Fruit fly (Drosophila melanogaster) whole organism, wandering third instar larva: Measurements from ENCODE around the gene Rim.

ENCODE experiments used
- Abd-B ChIP-seq: fragments of >200 bp; optimal IDR thresholded peaks from 2 replicates; lab custom pipeline; 2017; ENCODE audit warnings: missing biosample characterization, missing genetic modification characterization
- Dfd ChIP-seq: fragments of >200 bp; optimal IDR thresholded peaks from 2 replicates; lab custom pipeline; 2017; ENCODE audit warnings: missing biosample characterization, missing genetic modification characterization
- GATAd ChIP-seq: sonication (Bioruptor generic); optimal IDR thresholded peaks from 2 replicates; lab custom pipeline; 2016; ENCODE audit warnings: missing biosample characterization, missing genetic modification characterization
- HLH106 ChIP-seq: fragments of 200-800 bp; optimal IDR thresholded peaks from 3 replicates; lab custom pipeline; 2019; ENCODE audit warnings: missing biosample characterization, mild to moderate bottlenecking, missing genetic modification characterization, moderate library complexity
- Hnf4 ChIP-seq: fragments of 200-800 bp; sonication (Bioruptor generic); optimal IDR thresholded peaks from 2 replicates; lab custom pipeline; 2016; ENCODE audit warnings: missing biosample characterization, mild to moderate bottlenecking, missing genetic modification characterization
- Hr78 ChIP-seq: fragments of >200 bp; optimal IDR thresholded peaks from 2 replicates; lab custom pipeline; 2017; ENCODE audit warnings: missing biosample characterization, missing genetic modification characterization
- Hr83 ChIP-seq: fragments of 200-300 bp; sonication (Bioruptor generic); optimal IDR thresholded peaks from 2 replicates; lab custom pipeline; 2016; ENCODE audit warnings: missing biosample characterization, mild to moderate bottlenecking, missing genetic modification characterization, moderate library complexity; ENCODE audit not compliant: poor library complexity, severe bottlenecking
- Jra ChIP-seq: sonication (Bioruptor generic); optimal IDR thresholded peaks from 2 replicates; lab custom pipeline; 2016; ENCODE audit warnings: missing biosample characterization, missing genetic modification characterization
- Mio ChIP-seq: sonication (Bioruptor generic); optimal IDR thresholded peaks from 2 replicates; lab custom pipeline; 2016; ENCODE audit warnings: missing biosample characterization, missing genetic modification characterization
- Myc ChIP-seq: fragments of >200 bp; optimal IDR thresholded peaks from 2 replicates; lab custom pipeline; 2017
- N ChIP-seq: fragments of >200 bp; optimal IDR thresholded peaks from 2 replicates; lab custom pipeline; 2018; ENCODE audit warnings: missing biosample characterization, missing external identifiers, missing genetic modification characterization
- OdsH ChIP-seq: fragments of 200-800 bp; sonication (Bioruptor generic); optimal IDR thresholded peaks from 2 replicates; lab custom pipeline; 2016; ENCODE audit warnings: missing biosample characterization, mild to moderate bottlenecking, missing genetic modification characterization
- Rel ChIP-seq, 2 experiments: fragments of 200-800 bp; sonication (Bioruptor generic) in 1 of 2; optimal IDR thresholded peaks; 2 replicates in 1 of 2; 3 replicates in 1 of 2; lab custom pipeline; 2016 to 2019; ENCODE audit warnings: mild to moderate bottlenecking in 2 of 2, missing biosample characterization in 2 of 2, missing genetic modification characterization in 2 of 2, moderate library complexity in 1 of 2
- Sp1 ChIP-seq: fragments of 200-800 bp; sonication (Bioruptor generic); optimal IDR thresholded peaks from 3 replicates; lab custom pipeline; 2019; ENCODE audit warnings: missing biosample characterization, mild to moderate bottlenecking, missing genetic modification characterization, moderate library complexity
- Vsx2 ChIP-seq: fragments of 200-300, 225-300 bp; sonication (Bioruptor generic); optimal IDR thresholded peaks from 2 replicates; lab custom pipeline; 2018; ENCODE audit warnings: missing biosample characterization, missing genetic modification characterization; ENCODE audit not compliant: partially characterized antibody
- brk ChIP-seq: fragments of 200-800 bp; sonication (Bioruptor generic); optimal IDR thresholded peaks from 2 replicates; lab custom pipeline; 2016; ENCODE audit warnings: missing biosample characterization, mild to moderate bottlenecking, missing genetic modification characterization
- dl ChIP-seq, 2 experiments: fragments of 175-275, 200-275 bp in 1 of 2; fragments of 200-275 bp in 1 of 2; sonication (Bioruptor generic); optimal IDR thresholded peaks; lab custom pipeline; 2018; ENCODE audit warnings: mild to moderate bottlenecking in 2 of 2, missing biosample characterization in 2 of 2, missing genetic modification characterization in 2 of 2, moderate library complexity in 2 of 2; ENCODE audit not compliant: partially characterized antibody in 2 of 2, insufficient read depth in 1 of 2
- dmrt93B ChIP-seq: fragments of 200-800 bp; sonication (Bioruptor generic); optimal IDR thresholded peaks from 2 replicates; lab custom pipeline; 2018; ENCODE audit warnings: missing biosample characterization, mild to moderate bottlenecking, missing genetic modification characterization
- ey ChIP-seq: fragments of 200-800 bp; sonication (Bioruptor generic); optimal IDR thresholded peaks from 2 replicates; lab custom pipeline; 2016; ENCODE audit warnings: missing biosample characterization, missing genetic modification characterization
- foxo ChIP-seq, 2 experiments: fragments of 200-800 bp; sonication (Bioruptor generic); optimal IDR thresholded peaks; 2 replicates in 1 of 2; 3 replicates in 1 of 2; lab custom pipeline; 2016 to 2017; ENCODE audit warnings: missing biosample characterization in 2 of 2, missing genetic modification characterization in 2 of 2
- fru ChIP-seq: fragments of 200-800 bp; sonication (Bioruptor generic); optimal IDR thresholded peaks from 3 replicates; lab custom pipeline; 2016; ENCODE audit warnings: missing biosample characterization, mild to moderate bottlenecking, missing genetic modification characterization
- h ChIP-seq: fragments of 200-800 bp; sonication (Bioruptor generic); optimal IDR thresholded peaks from 3 replicates; lab custom pipeline; 2016; ENCODE audit warnings: missing biosample characterization, mild to moderate bottlenecking, missing genetic modification characterization
- lola ChIP-seq: fragments of >200 bp; optimal IDR thresholded peaks from 2 replicates; lab custom pipeline; 2017; ENCODE audit warnings: missing biosample characterization, missing genetic modification characterization
- pan ChIP-seq: fragments of >200 bp; optimal IDR thresholded peaks from 2 replicates; lab custom pipeline; 2017
- psq ChIP-seq: fragments of 200-800 bp; sonication (Bioruptor generic); optimal IDR thresholded peaks from 3 replicates; lab custom pipeline; 2017; ENCODE audit warnings: missing biosample characterization, mild to moderate bottlenecking, missing genetic modification characterization, moderate library complexity
- rgr ChIP-seq: fragments of 200-800 bp; sonication (Bioruptor generic); optimal IDR thresholded peaks from 3 replicates; lab custom pipeline; 2016; ENCODE audit warnings: missing biosample characterization, mild to moderate bottlenecking, missing genetic modification characterization
- sage ChIP-seq: fragments of 200-800 bp; sonication (Bioruptor generic); optimal IDR thresholded peaks from 2 replicates; lab custom pipeline; 2016; ENCODE audit warnings: missing biosample characterization, mild to moderate bottlenecking, missing genetic modification characterization
- sv ChIP-seq: fragments of 200-800 bp; sonication (Bioruptor generic); optimal IDR thresholded peaks from 3 replicates; lab custom pipeline; 2016; ENCODE audit warnings: missing biosample characterization, missing genetic modification characterization
- tai ChIP-seq: sonication (Bioruptor generic); optimal IDR thresholded peaks from 2 replicates; lab custom pipeline; 2016; ENCODE audit warnings: missing biosample characterization, missing genetic modification characterization
- usp ChIP-seq: fragments of >200 bp; optimal IDR thresholded peaks from 2 replicates; lab custom pipeline; 2017; ENCODE audit warnings: missing biosample characterization, missing genetic modification characterization
- woc ChIP-seq: sonication (Bioruptor generic); optimal IDR thresholded peaks from 2 replicates; lab custom pipeline; 2016; ENCODE audit warnings: missing biosample characterization, mild to moderate bottlenecking, missing genetic modification characterization

The Rim gene

DNA sequence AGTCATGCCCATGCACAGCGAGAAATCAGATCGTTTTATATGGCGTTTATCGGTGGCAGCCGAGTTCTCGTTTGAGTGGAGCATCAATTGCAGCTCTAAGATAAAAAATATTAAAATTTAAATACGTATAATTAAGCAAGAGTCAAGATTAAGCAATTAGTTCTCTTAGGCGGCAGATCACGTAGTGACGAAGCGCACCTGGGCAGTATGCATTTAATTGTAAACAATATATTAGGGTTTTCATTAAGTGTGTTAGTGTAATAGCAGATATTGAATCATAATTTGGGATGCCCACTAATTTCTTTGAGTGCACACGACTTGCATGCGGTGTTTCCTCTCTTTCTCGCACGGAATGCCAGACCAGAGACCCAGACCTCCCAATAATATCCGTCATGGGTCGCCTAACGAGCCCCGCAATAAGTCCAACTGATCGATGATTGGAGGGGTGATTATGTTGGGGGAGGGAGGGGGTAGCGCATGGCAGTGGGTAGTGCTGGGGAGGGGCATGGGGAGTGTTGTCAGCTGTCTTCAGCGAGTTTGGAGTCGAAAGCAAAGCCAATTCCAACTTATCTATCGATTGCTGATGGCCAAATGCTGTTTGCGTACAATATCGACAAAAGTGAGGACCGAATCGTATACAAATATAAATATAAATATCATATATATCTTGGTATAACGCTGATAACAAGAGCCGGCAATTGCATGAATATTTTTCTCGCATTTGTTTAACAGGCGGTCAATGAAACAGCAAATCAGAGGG, 33.2 kb upstream of the Rim start:
- TF ChIP-seq OdsH (GFP tag; lab: Kevin White, UChicago) (peak; percentile 35), ey (GFP tag; lab: Kevin White, UChicago) (peak; percentile 1), Hr83 (GFP tag; lab: Kevin White, UChicago) (no peak), Mio (GFP tag; lab: Kevin White, UChicago) (no peak), Abd-B (GFP tag; lab: Kevin White, UChicago) (no peak), psq (GFP tag; lab: Kevin White, UChicago) (peak; percentile 29), HLH106 (peak; percentile 55), rgr (GFP tag; lab: Kevin White, UChicago) (no peak), Sp1 (GFP tag; lab: Kevin White, UChicago) (peak; percentile 37), sv (GFP tag; lab: Kevin White, UChicago) (peak; percentile 40), h (peak; percentile 56), Myc (lab: Kevin White, UChicago) (no peak), Hr78 (GFP tag; lab: Kevin White, UChicago) (no peak), dmrt93B (GFP tag; lab: Kevin White, UChicago) (peak; percentile 56), foxo (GFP tag; optimal IDR thresholded peaks at IDR 0.05; lab: Kevin White, UChicago) (peak in 1 of 2 experiments; percentile 56), fru (GFP tag; lab: Kevin White, UChicago) (peak; percentile 58)

DNA sequence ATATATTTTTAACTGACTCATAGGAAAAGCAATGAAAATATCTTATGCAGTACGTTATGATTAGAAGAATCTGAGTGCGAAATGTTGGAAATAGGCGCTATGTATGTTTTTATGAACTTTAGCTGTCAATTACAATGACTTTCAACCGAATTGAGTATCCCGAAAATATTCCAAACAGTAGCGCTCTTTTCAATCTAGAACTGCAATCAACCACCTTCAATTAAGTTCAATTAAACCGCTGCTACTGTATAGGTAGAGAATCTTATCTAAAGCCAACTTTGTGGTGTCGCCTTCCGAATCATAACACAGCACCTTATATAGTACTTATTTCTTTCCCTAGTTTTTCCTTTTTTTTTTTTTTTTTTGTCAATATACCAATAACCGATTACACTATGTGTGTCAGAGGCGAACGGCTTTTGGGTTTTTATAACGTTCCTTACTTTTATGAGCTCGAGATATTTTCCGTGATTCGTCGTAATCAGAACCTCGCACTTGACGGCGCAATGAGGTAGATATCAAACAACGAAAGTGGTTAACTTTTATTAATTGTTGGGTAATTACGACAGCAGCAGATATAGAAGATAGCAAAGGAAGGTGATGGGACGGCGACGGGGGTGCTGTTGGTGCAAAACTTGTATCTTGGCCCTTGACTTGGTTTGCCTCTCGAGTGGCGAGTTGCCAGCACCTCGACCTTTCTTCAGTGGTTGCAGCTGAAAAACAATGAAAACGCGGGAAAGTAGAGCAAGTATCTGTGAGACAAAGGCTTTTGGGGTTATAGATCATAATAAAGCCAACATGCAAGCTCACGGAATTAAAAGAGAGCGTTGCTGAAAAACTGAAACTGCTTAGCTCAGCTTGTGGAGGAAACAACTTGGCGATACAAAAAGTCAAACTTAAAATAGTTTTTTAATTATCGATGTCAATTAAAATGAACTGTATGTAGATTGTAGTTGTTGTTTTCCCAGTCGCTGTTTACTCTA, 32.1 kb upstream of the Rim start:
- TF ChIP-seq dl (GFP tag; optimal IDR thresholded peaks at IDR 0.05; lab: Kevin White, UChicago; ENCODE audit: insufficient read depth in 1 of 2, partially characterized antibody in 2 of 2) (no peak), Sp1 (GFP tag; lab: Kevin White, UChicago) (no peak), HLH106 (no peak), Jra (GFP tag; lab: Kevin White, UChicago) (no peak)

DNA sequence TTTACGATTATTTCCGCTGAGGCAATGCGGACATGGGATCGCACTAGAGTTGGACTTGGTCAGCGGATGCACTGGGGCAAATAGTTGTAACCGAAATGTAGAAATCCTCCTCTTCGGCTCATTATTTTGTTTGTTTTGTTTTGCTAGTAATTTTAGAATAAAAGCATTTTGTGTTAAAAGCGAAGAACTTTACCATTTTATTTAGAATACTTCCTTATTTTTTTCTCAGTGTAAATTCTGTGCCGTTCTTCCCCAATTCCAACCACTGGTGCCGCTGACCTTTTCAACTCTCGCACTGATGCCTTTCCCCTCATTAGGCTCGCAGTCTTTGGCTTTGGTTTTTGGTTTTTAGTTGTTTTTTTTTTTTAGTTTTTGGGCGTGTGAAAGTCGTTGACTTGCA, 29.9 kb upstream of the Rim start:
- TF ChIP-seq woc (GFP tag; lab: Kevin White, UChicago) (peak; percentile 11), usp (GFP tag; lab: Kevin White, UChicago) (no peak), foxo (GFP tag; optimal IDR thresholded peaks at IDR 0.05; lab: Kevin White, UChicago) (peak in 1 of 2 experiments; percentile 51), fru (GFP tag; lab: Kevin White, UChicago) (peak; percentile 44), OdsH (GFP tag; lab: Kevin White, UChicago) (no peak), h (peak; percentile 39)

DNA sequence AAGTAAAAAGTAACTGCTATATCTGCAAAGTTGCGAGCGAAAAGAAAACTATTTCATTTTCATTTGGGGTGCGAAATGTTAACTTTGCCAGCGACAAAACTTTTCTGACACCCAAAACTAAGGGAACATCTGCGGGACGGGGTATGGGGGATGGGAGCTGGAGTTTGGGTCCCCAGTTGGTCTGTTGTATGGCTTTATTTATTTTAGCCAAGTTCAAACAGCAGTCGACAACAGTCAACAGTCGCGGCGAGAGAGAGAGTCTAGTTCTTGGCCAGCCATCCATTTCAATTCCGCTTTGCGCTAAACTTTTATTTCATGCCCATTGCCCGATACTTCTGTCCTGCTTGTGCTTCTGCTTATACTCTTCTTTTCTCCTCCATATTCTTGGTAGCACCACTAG, 29.4 kb upstream of the Rim start:
- TF ChIP-seq psq (GFP tag; lab: Kevin White, UChicago): no peak
- no peak for TF ChIP-seq OdsH (GFP tag; lab: Kevin White, UChicago)
- no peak for TF ChIP-seq pan (lab: Kevin White, UChicago)
- TF ChIP-seq ey (GFP tag; lab: Kevin White, UChicago): no peak
- no peak for TF ChIP-seq GATAd (GFP tag; lab: Kevin White, UChicago)
- TF ChIP-seq foxo (GFP tag; optimal IDR thresholded peaks at IDR 0.05; lab: Kevin White, UChicago): no peak
- TF ChIP-seq Vsx2 (GFP tag; lab: Kevin White, UChicago): no peak
- no peak for TF ChIP-seq Abd-B (GFP tag; lab: Kevin White, UChicago)
- no peak for TF ChIP-seq lola

DNA sequence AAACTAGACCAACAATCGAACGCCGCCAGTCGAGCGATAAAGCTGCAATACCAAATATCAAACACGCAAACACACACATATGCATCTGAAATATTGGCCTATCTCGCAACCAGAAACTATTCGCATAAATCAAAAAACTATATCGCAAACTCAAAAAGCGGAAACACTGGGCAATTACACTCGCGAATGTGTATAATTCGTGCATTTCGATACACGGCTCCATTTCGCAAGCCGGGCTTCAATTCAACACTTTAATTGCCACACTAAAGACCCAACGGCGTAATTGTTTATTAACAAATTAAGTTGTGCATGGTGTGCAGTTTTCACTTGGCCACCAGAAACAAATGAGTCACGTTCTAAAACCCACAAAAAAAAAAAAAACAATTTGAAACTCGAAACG, 27.9 kb upstream of the Rim start:
- TF ChIP-seq GATAd (GFP tag; lab: Kevin White, UChicago): no peak
- TF ChIP-seq tai (GFP tag; lab: Kevin White, UChicago): no peak
- no peak for TF ChIP-seq ey (GFP tag; lab: Kevin White, UChicago)
- TF ChIP-seq sage (GFP tag; lab: Kevin White, UChicago): no peak
- TF ChIP-seq foxo (GFP tag; optimal IDR thresholded peaks at IDR 0.05; lab: Kevin White, UChicago): no peak
- no peak for TF ChIP-seq N (GFP tag; lab: Kevin White, UChicago)
- no peak for TF ChIP-seq fru (GFP tag; lab: Kevin White, UChicago)
- no peak for TF ChIP-seq rgr (GFP tag; lab: Kevin White, UChicago)
- TF ChIP-seq Dfd (GFP tag; lab: Kevin White, UChicago): no peak
- no peak for TF ChIP-seq Hnf4
- TF ChIP-seq dl (GFP tag; optimal IDR thresholded peaks at IDR 0.05; lab: Kevin White, UChicago; ENCODE audit: insufficient read depth in 1 of 2, partially characterized antibody in 2 of 2): no peak
- TF ChIP-seq Rel (GFP tag; optimal IDR thresholded peaks at IDR 0.05; lab: Kevin White, UChicago): no peak
- TF ChIP-seq Rel (tag; optimal IDR thresholded peaks at IDR 0.05; lab: Kevin White, UChicago): no peak
- TF ChIP-seq Myc (lab: Kevin White, UChicago): no peak
- TF ChIP-seq h: no peak
- TF ChIP-seq brk (GFP tag; lab: Kevin White, UChicago): no peak
- TF ChIP-seq, all 38 proteins: peak for 0
